Worm (Caenorhabditis elegans) whole organism, L4 larva: ENCODE results near the gene M02E1.1.
"Not testable (repeated sequence)": the region's sequence is repeated elsewhere in the genome, so short reads cannot be mapped to it uniquely, and the experiment has no call there.

Experiments used
- D1046.2 ChIP-seq: fragments of 200-800 bp; sonication (Bioruptor generic); IDR thresholded peaks from 2 replicates; pipeline ENCODE4 v1.3.6; 2022; ENCODE audit warnings: missing genetic modification characterization, missing compliant biosample characterization
- F10B5.3 ChIP-seq: sonication (generic microtip); optimal IDR thresholded peaks from 2 replicates; lab custom pipeline; 2016; ENCODE audit warnings: mild to moderate bottlenecking, missing genetic modification characterization, missing compliant biosample characterization
- F26F4.8 ChIP-seq: fragments of 200-800 bp; sonication (Bioruptor generic); conservative IDR thresholded peaks from 2 replicates; pipeline ENCODE4 v1.3.6; 2022; ENCODE audit warnings: missing genetic modification characterization, missing compliant biosample characterization
- F37D6.2 ChIP-seq: sonication (generic microtip); optimal IDR thresholded peaks from 2 replicates; lab custom pipeline; 2016; ENCODE audit warnings: mild to moderate bottlenecking, missing genetic modification characterization, missing compliant biosample characterization
- F44E2.7 ChIP-seq: fragments of 200-800 bp; sonication (Bioruptor generic); IDR thresholded peaks from 2 replicates; pipeline ENCODE4 v2.1.2; 2022; ENCODE audit warnings: missing genetic modification characterization, missing compliant biosample characterization
- T26A8.4 ChIP-seq: fragments of 200-800 bp; sonication (Bioruptor generic); IDR thresholded peaks from 2 replicates; pipeline ENCODE4 v1.3.6; 2022; ENCODE audit warnings: missing genetic modification characterization, missing compliant biosample characterization
- Y105C5A.15 ChIP-seq: fragments of 200-800 bp; sonication (Bioruptor generic); IDR thresholded peaks from 2 replicates; pipeline ENCODE4 v1.3.6; 2022; ENCODE audit warnings: missing genetic modification characterization, missing compliant biosample characterization
- Y48G9A.11 ChIP-seq: fragments of 200-800 bp; sonication (Bioruptor generic); IDR thresholded peaks from 2 replicates; pipeline ENCODE4 v1.3.6; 2022; ENCODE audit warnings: missing genetic modification reagents, missing genetic modification characterization, missing compliant biosample characterization
- Y75B8A.6 ChIP-seq: fragments of 200-800 bp; sonication (Bioruptor generic); IDR thresholded peaks from 2 replicates; pipeline ENCODE4 v1.3.6; 2022; ENCODE audit warnings: missing genetic modification reagents, missing genetic modification characterization, missing compliant biosample characterization
- ZK337.2 ChIP-seq: fragments of 200-800 bp; sonication (Bioruptor generic); IDR thresholded peaks from 2 replicates; pipeline ENCODE4 v1.3.6; 2022; ENCODE audit warnings: missing genetic modification reagents, missing genetic modification characterization, missing compliant biosample characterization
- arid-1 ChIP-seq: fragments of 200-800 bp; sonication (Bioruptor generic); conservative IDR thresholded peaks from 2 replicates; pipeline ENCODE4 v1.3.6; 2022; ENCODE audit warnings: missing genetic modification reagents, missing genetic modification characterization, missing compliant biosample characterization
- attf-4 ChIP-seq: sonication (generic microtip); optimal IDR thresholded peaks from 3 replicates; lab custom pipeline; 2017; ENCODE audit warnings: missing biosample characterization, missing genetic modification characterization
- ceh-20 ChIP-seq: fragments of 200-800 bp; sonication (Bioruptor generic); IDR thresholded peaks from 2 replicates; pipeline ENCODE4 v1.3.6; 2022; ENCODE audit warnings: missing genetic modification reagents, missing genetic modification characterization, missing compliant biosample characterization
- ceh-44 ChIP-seq: fragments of 200-800 bp; sonication (Bioruptor generic); IDR thresholded peaks from 2 replicates; pipeline ENCODE4 v1.3.6; 2022; ENCODE audit warnings: missing genetic modification reagents, missing genetic modification characterization, missing compliant biosample characterization
- ceh-62 ChIP-seq: sonication (generic microtip); optimal IDR thresholded peaks from 2 replicates; lab custom pipeline; 2017; ENCODE audit warnings: missing biosample characterization, missing genetic modification characterization
- ces-1 ChIP-seq: fragments of 150-350 bp; sonication (generic microtip); optimal IDR thresholded peaks from 4 replicates; lab custom pipeline; 2014; ENCODE audit warnings: missing biosample characterization, missing genetic modification reagents, missing genetic modification characterization
- ctbp-1 ChIP-seq: fragments of 200-800 bp; sonication (Bioruptor generic); IDR thresholded peaks from 2 replicates; pipeline ENCODE4 v1.3.6; 2022; ENCODE audit warnings: missing genetic modification reagents, missing genetic modification characterization, missing compliant biosample characterization
- dmd-6 ChIP-seq: fragments of 200-800 bp; sonication (Bioruptor generic); IDR thresholded peaks from 2 replicates; pipeline ENCODE4 v1.3.6; 2022; ENCODE audit warnings: missing genetic modification reagents, missing genetic modification characterization, missing compliant biosample characterization
- dmd-8 ChIP-seq: fragments of 200-800 bp; sonication (Bioruptor generic); IDR thresholded peaks from 2 replicates; pipeline ENCODE4 v1.3.6; 2022; ENCODE audit warnings: missing genetic modification characterization, missing compliant biosample characterization
- dmd-9 ChIP-seq: fragments of 200-800 bp; sonication (Bioruptor generic); IDR thresholded peaks from 2 replicates; pipeline ENCODE4 v1.3.6; 2022; ENCODE audit warnings: missing genetic modification reagents, missing genetic modification characterization, missing compliant biosample characterization
- egl-43 ChIP-seq: fragments of 200-800 bp; sonication (Bioruptor generic); IDR thresholded peaks from 2 replicates; pipeline ENCODE4 v1.3.6; 2022; ENCODE audit warnings: missing genetic modification reagents, missing genetic modification characterization, missing compliant biosample characterization
- hmg-1.1 ChIP-seq: fragments of 200-800 bp; sonication (Bioruptor generic); IDR thresholded peaks from 2 replicates; pipeline ENCODE4 v1.3.6; 2022; ENCODE audit warnings: missing genetic modification reagents, missing genetic modification characterization, missing compliant biosample characterization
- jun-1 ChIP-seq: fragments of 150-350 bp; optimal IDR thresholded peaks from 2 replicates; lab custom pipeline; 2014; ENCODE audit warnings: missing biosample characterization, missing genetic modification reagents, missing genetic modification characterization
- lim-7 ChIP-seq: fragments of 200-800 bp; sonication (Bioruptor generic); IDR thresholded peaks from 2 replicates; pipeline ENCODE4 v1.3.6; 2022; ENCODE audit warnings: missing genetic modification characterization, missing compliant biosample characterization
- lin-15B ChIP-seq: fragments of 150-350 bp; sonication (generic microtip); optimal IDR thresholded peaks from 3 replicates; lab custom pipeline; 2014; ENCODE audit warnings: missing biosample characterization, missing genetic modification characterization
- lin-38 ChIP-seq: fragments of 200-800 bp; sonication (Bioruptor generic); IDR thresholded peaks from 2 replicates; pipeline ENCODE4 v1.3.6; 2022; ENCODE audit warnings: missing genetic modification reagents, missing genetic modification characterization, missing compliant biosample characterization
- lsy-2 ChIP-seq, 2 experiments: fragments of 150-350 bp in 1 of 2; sonication (generic microtip) in 1 of 2; optimal IDR thresholded peaks; 2 replicates each; lab custom pipeline; 2014 to 2017; ENCODE audit warnings: missing biosample characterization in 2 of 2, missing genetic modification characterization in 2 of 2
- madf-5 ChIP-seq, 2 experiments: fragments of 200-800 bp; sonication (Bioruptor generic); IDR thresholded peaks; 2 replicates each; pipeline ENCODE4 v1.3.6; 2022; ENCODE audit warnings: missing compliant biosample characterization in 2 of 2, missing genetic modification characterization in 2 of 2
- madf-9 ChIP-seq: fragments of 200-800 bp; sonication (Bioruptor generic); conservative IDR thresholded peaks from 2 replicates; pipeline ENCODE4 v1.3.6; 2022; ENCODE audit warnings: missing genetic modification reagents, missing genetic modification characterization, missing compliant biosample characterization
- mdt-29 ChIP-seq: fragments of 200-800 bp; sonication (Bioruptor generic); IDR thresholded peaks from 2 replicates; pipeline ENCODE4 v1.3.6; 2022; ENCODE audit warnings: missing genetic modification reagents, missing genetic modification characterization, missing compliant biosample characterization
- mep-1 ChIP-seq: fragments of 150-350 bp; sonication (generic microtip); optimal IDR thresholded peaks from 3 replicates; lab custom pipeline; 2014; ENCODE audit warnings: missing biosample characterization, missing genetic modification characterization
- mes-2 ChIP-seq: sonication (generic microtip); optimal IDR thresholded peaks from 2 replicates; lab custom pipeline; 2016; ENCODE audit warnings: missing genotype, mild to moderate bottlenecking, missing genetic modification characterization, missing compliant biosample characterization; ENCODE audit not compliant: poor library complexity, severe bottlenecking
- mxl-2 ChIP-seq: fragments of 200-800 bp; sonication (Bioruptor generic); conservative IDR thresholded peaks from 2 replicates; pipeline ENCODE4 v1.3.6; 2022; ENCODE audit warnings: missing genetic modification reagents, missing genetic modification characterization, missing compliant biosample characterization
- nhr-25 ChIP-seq: sonication (generic microtip); optimal IDR thresholded peaks from 2 replicates; lab custom pipeline; 2017; ENCODE audit warnings: missing genetic modification characterization, mild to moderate bottlenecking, missing compliant biosample characterization, antibody characterized with exemption, moderate library complexity, borderline replicate concordance; ENCODE audit not compliant: insufficient read depth
- nhr-41 ChIP-seq: fragments of 200-800 bp; sonication (Bioruptor generic); IDR thresholded peaks from 2 replicates; pipeline ENCODE4 v1.3.6; 2022; ENCODE audit warnings: missing genetic modification reagents, missing genetic modification characterization, missing compliant biosample characterization
- nhr-42 ChIP-seq: fragments of 200-800 bp; sonication (Bioruptor generic); IDR thresholded peaks from 2 replicates; pipeline ENCODE4 v1.3.6; 2022; ENCODE audit warnings: missing genetic modification characterization, missing compliant biosample characterization
- pha-4 ChIP-seq, 2 experiments: fragments of 150-350 bp in 1 of 2; fragments of 200-800 bp in 1 of 2; sonication (Bioruptor generic) in 1 of 2; IDR thresholded peaks in 1 of 2; optimal IDR thresholded peaks in 1 of 2; 2 replicates each; pipeline versions ENCODE4 v1.3.6 to Lab custom; 2014 to 2022; ENCODE audit warnings: missing genetic modification characterization in 2 of 2, missing genetic modification reagents in 2 of 2, missing biosample characterization in 1 of 2, missing compliant biosample characterization in 1 of 2
- rbr-2 ChIP-seq: sonication (generic microtip); optimal IDR thresholded peaks from 2 replicates; lab custom pipeline; 2016; ENCODE audit warnings: missing genotype, missing genetic modification characterization, missing compliant biosample characterization
- set-16 ChIP-seq: fragments of 200-800 bp; sonication (Bioruptor generic); IDR thresholded peaks from 2 replicates; pipeline ENCODE4 v1.3.6; 2022; ENCODE audit warnings: missing genetic modification reagents, missing genetic modification characterization, missing compliant biosample characterization
- snpc-1.2 ChIP-seq: fragments of 200-800 bp; sonication (Bioruptor generic); IDR thresholded peaks from 2 replicates; pipeline ENCODE4 v1.3.6; 2022; ENCODE audit warnings: missing genetic modification reagents, missing genetic modification characterization, missing compliant biosample characterization
- tra-1 ChIP-seq: fragments of 200-800 bp; sonication (Bioruptor generic); IDR thresholded peaks from 2 replicates; pipeline ENCODE4 v1.3.6; 2022; ENCODE audit warnings: missing genetic modification reagents, missing genetic modification characterization, missing compliant biosample characterization
- unc-62 ChIP-seq, 3 experiments: fragments of 150-350 bp in 1 of 3; sonication (generic microtip); optimal IDR thresholded peaks in 2 of 3; peaks in 1 of 3; 1 replicate in 1 of 3; 2 replicates in 2 of 3; lab custom pipeline; 2014 to 2017; ENCODE audit warnings: missing biosample characterization in 3 of 3, missing genetic modification characterization in 3 of 3, missing genetic modification reagents in 3 of 3, missing genotype in 1 of 3
- vab-7 ChIP-seq: fragments of 200-800 bp; sonication (Bioruptor generic); IDR thresholded peaks from 2 replicates; pipeline ENCODE4 v1.3.6; 2022; ENCODE audit warnings: missing genetic modification reagents, missing genetic modification characterization, missing compliant biosample characterization
- zip-11 ChIP-seq: fragments of 200-800 bp; sonication (Bioruptor generic); IDR thresholded peaks from 2 replicates; pipeline ENCODE4 v1.3.6; 2022; ENCODE audit warnings: missing genetic modification characterization, missing compliant biosample characterization
- ztf-11 ChIP-seq: fragments of 150-350 bp; optimal IDR thresholded peaks from 2 replicates; lab custom pipeline; 2014; ENCODE audit warnings: missing biosample characterization, missing genetic modification characterization

M02E1.1 gene

DNA sequence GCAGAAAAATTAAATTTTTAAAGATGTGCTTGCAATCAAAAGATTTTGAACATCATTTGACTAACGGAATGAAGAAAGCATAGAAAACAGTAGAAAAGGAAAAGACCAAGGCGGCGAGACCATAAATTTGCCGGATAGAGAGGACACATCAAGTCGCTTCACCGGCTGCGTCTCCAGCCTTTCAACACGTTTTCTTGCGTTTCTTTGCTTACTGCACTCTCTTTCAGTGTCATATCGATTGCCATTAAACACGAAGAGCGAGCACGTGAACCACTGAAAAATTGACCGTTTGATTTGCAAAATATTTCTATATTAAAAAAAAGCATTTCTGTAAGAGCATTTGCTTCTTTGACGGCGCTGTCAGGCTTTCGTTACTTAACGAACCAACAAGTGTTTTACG, 22.2 kb downstream of the M02E1.1 start (continued):
- TF ChIP-seq ces-1 (GFP tag; lab: Kevin White, UChicago) (no peak), ceh-44 (GFP tag; lab: Robert Waterston, UW) (no peak), F37D6.2 (tag; lab: Kevin White, UChicago) (no peak), attf-4 (tag; lab: Kevin White, UChicago) (no peak), ztf-11 (tag; lab: Kevin White, UChicago) (no peak), arid-1 (GFP tag; lab: Robert Waterston, UW) (no peak), F10B5.3 (tag; lab: Kevin White, UChicago) (no peak), ctbp-1 (GFP tag; lab: Robert Waterston, UW) (no peak), D1046.2 (no peak), ceh-62 (tag; lab: Kevin White, UChicago) (no peak), lsy-2 (tag; optimal IDR thresholded peaks at IDR 0.05; lab: Kevin White, UChicago) (peak in 1 of 2 experiments; percentile 49), lin-15B (tag; lab: Kevin White, UChicago) (no peak), mes-2 (tag; lab: Kevin White, UChicago) (peak; percentile 15), unc-62 (GFP tag; optimal IDR thresholded peaks at IDR 0.05 in 1 of 2; lab: Kevin White, UChicago) (peak in 1 of 2 experiments; percentile 54), unc-62 (tag; optimal IDR thresholded peaks at IDR 0.05; lab: Kevin White, UChicago) (no peak), rbr-2 (no peak), Y75B8A.6 (GFP tag; lab: Robert Waterston, UW) (no peak), nhr-25 (tag; lab: Kevin White, UChicago) (no peak), zip-11 (GFP tag; lab: Robert Waterston, UW) (no peak), jun-1 (tag; lab: Kevin White, UChicago) (no peak), mep-1 (peak; percentile 17), dmd-8 (GFP tag; lab: Robert Waterston, UW) (no peak), lin-38 (no peak)

DNA sequence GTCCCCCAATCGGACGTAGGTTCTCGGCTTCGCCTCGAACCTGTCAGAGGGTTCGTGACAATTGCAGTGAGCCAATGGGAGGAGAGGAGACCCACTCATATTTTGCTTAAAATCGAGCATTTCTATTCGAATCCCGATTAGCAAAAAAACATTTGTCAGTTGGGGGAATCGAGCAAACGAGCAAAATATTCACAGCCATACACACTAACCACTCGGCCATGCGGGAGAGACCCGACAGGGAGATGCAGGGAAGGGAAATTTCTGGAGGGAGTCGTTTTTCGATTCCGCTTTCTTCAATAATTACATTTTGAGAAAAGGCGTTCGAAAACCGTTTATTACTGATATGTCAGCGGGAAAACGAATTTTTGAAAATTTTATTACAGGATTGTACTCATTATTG, 25.5 kb downstream of the M02E1.1 start:
- peak; percentile 68; the same call in 1 of the 2 replicates for TF ChIP-seq tra-1
- TF ChIP-seq egl-43 (GFP tag; lab: Robert Waterston, UW), result peak; percentile 94
- TF ChIP-seq nhr-41 (GFP tag; lab: Robert Waterston, UW), result peak; percentile 67; the same call in 1 of the 2 replicates
- TF ChIP-seq D1046.2, result peak; percentile 64; the same call in 1 of the 2 replicates
- TF ChIP-seq F44E2.7 (GFP tag; lab: Robert Waterston, UW), result peak; percentile 68; the same call in 1 of the 2 replicates
- TF ChIP-seq madf-5 (GFP tag; IDR thresholded peaks at IDR 0.05; lab: Robert Waterston, UW), result peak; percentile 48 to 77; a peak in 1 of 4 replicates
- TF ChIP-seq zip-11 (GFP tag; lab: Robert Waterston, UW), result 0 out of 2 replicates have a peak, but pooled peaks have one; percentile 22
- peak; percentile 71 for TF ChIP-seq F26F4.8 (GFP tag; lab: Robert Waterston, UW)
- TF ChIP-seq dmd-8 (GFP tag; lab: Robert Waterston, UW), result peak; percentile 86
- TF ChIP-seq Y75B8A.6 (GFP tag; lab: Robert Waterston, UW), result 0 out of 2 replicates have a peak, but pooled peaks have one; percentile 54
- TF ChIP-seq set-16, result peak; percentile 37; the same call in 1 of the 2 replicates
- TF ChIP-seq ZK337.2 (GFP tag; lab: Robert Waterston, UW), result peak; percentile 68; the same call in 1 of the 2 replicates
- TF ChIP-seq mdt-29, result peak; percentile 66; the same call in 1 of the 2 replicates
- peak; percentile 82 for TF ChIP-seq madf-9 (GFP tag; lab: Robert Waterston, UW)
- peak; percentile 79 for TF ChIP-seq vab-7 (GFP tag; lab: Robert Waterston, UW)
- peak; percentile 70 for TF ChIP-seq hmg-1.1 (GFP tag; lab: Robert Waterston, UW)
- TF ChIP-seq Y105C5A.15, result 0 out of 2 replicates have a peak, but pooled peaks have one; percentile 74
- peak; percentile 85 for TF ChIP-seq arid-1 (GFP tag; lab: Robert Waterston, UW)
- 0 out of 2 replicates have a peak, but pooled peaks have one; percentile 33 for TF ChIP-seq mxl-2 (GFP tag; lab: Robert Waterston, UW)
- TF ChIP-seq snpc-1.2 (GFP tag; lab: Robert Waterston, UW), result peak; percentile 80
- peak; percentile 29 for TF ChIP-seq mes-2 (tag; lab: Kevin White, UChicago)
- TF ChIP-seq nhr-42, result 0 out of 2 replicates have a peak, but pooled peaks have one; percentile 53
- peak; percentile 75 for TF ChIP-seq T26A8.4 (GFP tag; lab: Robert Waterston, UW)
- peak; percentile 85 for TF ChIP-seq pha-4 (GFP tag; IDR thresholded peaks at IDR 0.05; lab: Robert Waterston, UW)
- not testable (repeated sequence) for TF ChIP-seq pha-4 (tag; optimal IDR thresholded peaks at IDR 0.05; lab: Kevin White, UChicago)
- TF ChIP-seq dmd-9 (GFP tag; lab: Robert Waterston, UW), result peak; percentile 80
- peak; percentile 79 for TF ChIP-seq lin-38
- TF ChIP-seq ctbp-1 (GFP tag; lab: Robert Waterston, UW), result peak; percentile 77
- TF ChIP-seq ceh-20 (GFP tag; lab: Robert Waterston, UW), result 0 out of 2 replicates have a peak, but pooled peaks have one; percentile 13
- peak; percentile 33 for TF ChIP-seq dmd-6 (GFP tag; lab: Robert Waterston, UW)
- TF ChIP-seq lim-7 (GFP tag; lab: Robert Waterston, UW), result peak; percentile 91
- peak; percentile 56; the same call in 1 of the 2 replicates for TF ChIP-seq ceh-44 (GFP tag; lab: Robert Waterston, UW)
- TF ChIP-seq Y48G9A.11 (GFP tag; lab: Robert Waterston, UW), result 0 out of 2 replicates have a peak, but pooled peaks have one; percentile 54
